Worm (Caenorhabditis elegans): ENCODE data around the gene gfl-1.

gfl-1 gene

DNA sequence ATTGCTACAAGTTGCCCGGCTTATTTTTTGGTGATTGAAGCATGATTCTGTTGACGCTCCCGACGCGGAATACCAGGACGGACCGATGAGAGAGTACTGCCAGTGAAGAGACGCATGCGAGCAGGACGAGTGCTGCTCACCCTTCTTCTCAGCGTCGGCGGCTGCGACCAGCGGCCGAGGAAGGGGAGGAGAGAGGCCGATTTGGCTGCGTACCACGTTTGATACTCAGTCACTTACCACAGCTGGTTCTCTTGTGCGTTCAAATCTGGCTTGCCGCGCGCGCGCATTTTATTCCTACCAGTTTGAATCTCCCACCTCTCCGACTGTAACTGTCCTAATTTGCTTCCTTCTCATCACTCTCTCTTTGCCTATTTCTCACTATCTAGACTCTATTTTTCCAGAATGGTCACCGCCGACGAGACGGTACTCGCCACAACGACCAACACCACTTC lies 3.2 kb downstream of the gfl-1 start, which contains the start of gene mep-1 (continued):
- TF ChIP-seq ceh-28 (tag; optimal IDR thresholded peaks at IDR 0.05) (no peak), nhr-77 (tag; optimal IDR thresholded peaks at IDR 0.05) (peak; percentile 12), ceh-62 (tag; optimal IDR thresholded peaks at IDR 0.05) (no peak), ces-1 (GFP tag; optimal IDR thresholded peaks at IDR 0.05) (no peak), pha-4 (GFP tag; IDR thresholded peaks at IDR 0.05) (peak; percentile 58), pha-4 (tag; optimal IDR thresholded peaks at IDR 0.05) (no peak), vab-7 (GFP tag; IDR thresholded peaks at IDR 0.05) (0 out of 2 replicates have a peak, but pooled peaks have one; percentile 55), ceh-44 (GFP tag; IDR thresholded peaks at IDR 0.05) (no peak), fos-1 (tag; optimal IDR thresholded peaks at IDR 0.05) (no peak), F37D6.2 (tag; optimal IDR thresholded peaks at IDR 0.05) (peak; percentile 74), lin-39 (tag; optimal IDR thresholded peaks at IDR 0.05) (no peak), lin-13 (GFP tag; optimal IDR thresholded peaks at IDR 0.05) (peak; percentile 51), F49E8.2 (tag; optimal IDR thresholded peaks at IDR 0.05; ENCODE audit: borderline replicate concordance) (no peak), skn-1 (tag; optimal IDR thresholded peaks at IDR 0.05) (no peak), madf-9 (GFP tag; conservative IDR thresholded peaks at IDR 0.05) (peak; percentile 49; the same call in 1 of the 2 replicates), attf-4 (tag; optimal IDR thresholded peaks at IDR 0.05) (no peak), gei-8 (GFP tag; optimal IDR thresholded peaks at IDR 0.05) (no peak), ceh-20 (GFP tag; IDR thresholded peaks at IDR 0.05) (no peak), tra-1 (GFP tag; IDR thresholded peaks at IDR 0.05) (no peak), aly-2 (tag; optimal IDR thresholded peaks at IDR 0.05) (no peak), dmd-6 (GFP tag; IDR thresholded peaks at IDR 0.05) (peak; percentile 19), nhr-25 (tag; optimal IDR thresholded peaks at IDR 0.05; ENCODE audit: borderline replicate concordance, insufficient read depth) (peak; percentile 51), daf-19 (GFP tag; conservative IDR thresholded peaks at IDR 0.05) (no peak), snpc-1.2 (GFP tag; IDR thresholded peaks at IDR 0.05) (no peak), ceh-32 (tag; optimal IDR thresholded peaks at IDR 0.05; ENCODE audit: poor library complexity) (no peak), spr-3 (GFP tag; optimal IDR thresholded peaks at IDR 0.05) (no peak), aha-1 (tag) (peak; percentile 98), nhr-10 (tag; optimal IDR thresholded peaks at IDR 0.05) (no peak), set-16 (GFP tag; IDR thresholded peaks at IDR 0.05) (peak; percentile 98), zag-1 (tag; optimal IDR thresholded peaks at IDR 0.05) (no peak), nhr-11 (tag; optimal IDR thresholded peaks at IDR 0.05) (peak; percentile 73), unc-39 (tag; optimal IDR thresholded peaks at IDR 0.05) (no peak), mes-2 (tag; optimal IDR thresholded peaks at IDR 0.05; ENCODE audit: poor library complexity, severe bottlenecking) (peak; percentile 66), mdt-29 (GFP tag; IDR thresholded peaks at IDR 0.05) (no peak), zfp-2 (tag; optimal IDR thresholded peaks at IDR 0.05) (no peak), pqm-1 (tag; optimal IDR thresholded peaks at IDR 0.05) (no peak), F10B5.3 (tag; optimal IDR thresholded peaks at IDR 0.05) (peak; percentile 15), unc-130 (GFP tag; optimal IDR thresholded peaks at IDR 0.05) (no peak), unc-62 (GFP tag; optimal IDR thresholded peaks at IDR 0.05 in 1 of 2) (no peak), unc-62 (tag; optimal IDR thresholded peaks at IDR 0.05) (no peak), mxl-3 (GFP tag; optimal IDR thresholded peaks at IDR 0.05) (peak; percentile 37), mep-1 (tag; optimal IDR thresholded peaks at IDR 0.05) (peak; percentile 97), nhr-6 (tag; optimal IDR thresholded peaks at IDR 0.05) (peak; percentile 83), zip-2 (tag; optimal IDR thresholded peaks at IDR 0.05) (no peak), daf-16 (GFP tag; optimal IDR thresholded peaks at IDR 0.05) (no peak), daf-16 (tag; optimal IDR thresholded peaks at IDR 0.05) (no peak), egl-27 (tag; optimal IDR thresholded peaks at IDR 0.05) (no peak), T20F7.1 (GFP tag; optimal IDR thresholded peaks at IDR 0.05) (peak; percentile 62), nhr-102 (tag; optimal IDR thresholded peaks at IDR 0.05) (no peak), duxl-1 (tag; optimal IDR thresholded peaks at IDR 0.05; ENCODE audit: poor library complexity) (peak; percentile 33), daf-12 (tag; optimal IDR thresholded peaks at IDR 0.05) (no peak), dve-1 (tag; optimal IDR thresholded peaks at IDR 0.05; ENCODE audit: insufficient read depth) (peak; percentile 6), D1046.2 (GFP tag; IDR thresholded peaks at IDR 0.05) (0 out of 2 replicates have a peak, but pooled peaks have one; percentile 66)

Data from whole organism, L4 larva.